Fruit fly (Drosophila melanogaster) whole organism, embryonic: ENCODE measurements around the gene CG4004.

Experiments
- Aef1 ChIP-seq: fragments of 200-800 bp; sonication (Bioruptor generic); IDR thresholded peaks from 3 replicates; pipeline ENCODE4 v1.3.6; 2022; ENCODE audit warnings: missing biosample characterization, missing genetic modification characterization
- Atf-2 ChIP-seq: fragments of 200-800 bp; sonication (Bioruptor generic); optimal IDR thresholded peaks from 2 replicates; lab custom pipeline; 2016; ENCODE audit warnings: missing biosample characterization, missing genetic modification characterization
- CG10147 ChIP-seq: fragments of 200-800 bp; sonication (Bioruptor generic); optimal IDR thresholded peaks from 2 replicates; lab custom pipeline; 2019; ENCODE audit warnings: missing biosample characterization, mild to moderate bottlenecking, missing genetic modification characterization, moderate library complexity
- CG11696 ChIP-seq: fragments of 200-800 bp; sonication (Bioruptor generic); IDR thresholded peaks from 2 replicates; pipeline ENCODE4 v1.3.6; 2022; ENCODE audit warnings: missing biosample characterization, missing genetic modification characterization
- CG11723 ChIP-seq: fragments of 200-800 bp; sonication (Bioruptor generic); optimal IDR thresholded peaks from 2 replicates; lab custom pipeline; 2017; ENCODE audit warnings: missing biosample characterization, mild to moderate bottlenecking, missing genetic modification characterization
- CG12769 ChIP-seq: fragments of 200-800 bp; sonication (Bioruptor generic); optimal IDR thresholded peaks from 2 replicates; lab custom pipeline; 2019; ENCODE audit warnings: missing biosample characterization, mild to moderate bottlenecking, missing genetic modification characterization, moderate library complexity
- CG16779 ChIP-seq: fragments of 200-800 bp; sonication (Bioruptor generic); IDR thresholded peaks from 2 replicates; pipeline ENCODE4 v1.3.6; 2022; ENCODE audit warnings: missing biosample characterization, missing genetic modification characterization
- CG18262 ChIP-seq: fragments of 200-800 bp; optimal IDR thresholded peaks from 3 replicates; lab custom pipeline; 2019; ENCODE audit warnings: missing biosample characterization, mild to moderate bottlenecking, missing genetic modification characterization, moderate library complexity
- CG32767 ChIP-seq: fragments of 200-800 bp; sonication (Bioruptor generic); IDR thresholded peaks from 2 replicates; pipeline ENCODE4 v1.3.6; 2022; ENCODE audit warnings: missing biosample characterization, missing genetic modification characterization
- CG34224 ChIP-seq: fragments of 200-800 bp; sonication (Bioruptor generic); IDR thresholded peaks from 3 replicates; pipeline ENCODE4 v1.3.6; 2022; ENCODE audit warnings: missing biosample characterization, missing genetic modification characterization; ENCODE audit not compliant: partially characterized antibody
- CG4360 ChIP-seq: fragments of 200-800 bp; sonication (Bioruptor generic); IDR thresholded peaks from 2 replicates; pipeline ENCODE4 v1.3.6; 2022; ENCODE audit warnings: missing biosample characterization, missing genetic modification characterization
- CG7745 ChIP-seq: fragments of 200-800 bp; sonication (Bioruptor generic); optimal IDR thresholded peaks from 2 replicates; lab custom pipeline; 2018; ENCODE audit warnings: missing biosample characterization, mild to moderate bottlenecking, missing genetic modification characterization, moderate library complexity
- CG7839 ChIP-seq: fragments of 200-800 bp; sonication (Bioruptor generic); optimal IDR thresholded peaks from 3 replicates; lab custom pipeline; 2018; ENCODE audit warnings: missing biosample characterization, mild to moderate bottlenecking, missing genetic modification characterization, moderate library complexity
- CG8290 ChIP-seq, 3 experiments: fragments of 200-800 bp; sonication (Bioruptor generic); optimal IDR thresholded peaks; 2 replicates each; lab custom pipeline; 2016 to 2019; ENCODE audit warnings: missing biosample characterization in 3 of 3, missing genetic modification characterization in 3 of 3, mild to moderate bottlenecking in 2 of 3, moderate library complexity in 1 of 3
- CG9215 ChIP-seq: fragments of 200-800 bp; sonication (Bioruptor generic); IDR thresholded peaks from 2 replicates; pipeline ENCODE4 v1.3.6; 2022; ENCODE audit warnings: missing biosample characterization, missing genetic modification characterization
- CoRest ChIP-seq: fragments of 200-800 bp; sonication (Bioruptor generic); optimal IDR thresholded peaks from 3 replicates; lab custom pipeline; 2018; ENCODE audit warnings: missing biosample characterization, mild to moderate bottlenecking, missing genetic modification characterization, moderate library complexity
- D19A ChIP-seq: fragments of 200-800 bp; optimal IDR thresholded peaks from 3 replicates; lab custom pipeline; 2019; ENCODE audit warnings: missing biosample characterization, mild to moderate bottlenecking, missing genetic modification characterization, moderate library complexity
- Dbx ChIP-seq: fragments of 200-800 bp; sonication (Bioruptor generic); IDR thresholded peaks from 3 replicates; pipeline ENCODE4 v1.3.6; 2022; ENCODE audit warnings: missing biosample characterization, missing genetic modification characterization
- Dip2 ChIP-seq: fragments of 200-800 bp; sonication (Bioruptor generic); IDR thresholded peaks from 2 replicates; pipeline ENCODE4 v1.3.6; 2022; ENCODE audit warnings: missing biosample characterization, missing genetic modification characterization
- Dp ChIP-seq: fragments of 200-800 bp; sonication (Bioruptor generic); optimal IDR thresholded peaks from 2 replicates; lab custom pipeline; 2018; ENCODE audit warnings: missing biosample characterization, mild to moderate bottlenecking, missing genetic modification characterization, moderate library complexity
- GATAe ChIP-seq: fragments of 200-800 bp; sonication (Bioruptor generic); conservative IDR thresholded peaks from 2 replicates; pipeline ENCODE4 v1.3.6; 2022; ENCODE audit warnings: missing biosample characterization, missing genetic modification characterization
- MESR4 ChIP-seq: fragments of 200-800 bp; sonication (Bioruptor generic); optimal IDR thresholded peaks from 2 replicates; lab custom pipeline; 2018; ENCODE audit warnings: missing biosample characterization, mild to moderate bottlenecking, missing genetic modification characterization, moderate library complexity
- Med ChIP-seq: fragments of 200-800 bp; sonication (Bioruptor generic); peaks from one replicate; lab custom pipeline; 2016; ENCODE audit warnings: missing biosample characterization, missing genetic modification characterization, mild to moderate bottlenecking, inconsistent platforms, moderate library complexity
- NC2α ChIP-seq: fragments of 200-800 bp; sonication (Bioruptor generic); optimal IDR thresholded peaks from 2 replicates; lab custom pipeline; 2016; ENCODE audit warnings: missing biosample characterization, missing genetic modification characterization
- Nf-YC ChIP-seq: fragments of 200-800 bp; optimal IDR thresholded peaks from 3 replicates; lab custom pipeline; 2019; ENCODE audit warnings: missing biosample characterization, mild to moderate bottlenecking, missing genetic modification characterization, moderate library complexity
- Six4 ChIP-seq: fragments of 200-800 bp; sonication (Bioruptor generic); optimal IDR thresholded peaks from 2 replicates; lab custom pipeline; 2016; ENCODE audit warnings: missing biosample characterization, missing genetic modification characterization
- Sry-δ ChIP-seq: fragments of 200-800 bp; sonication (Bioruptor generic); optimal IDR thresholded peaks from 2 replicates; lab custom pipeline; 2016; ENCODE audit warnings: missing biosample characterization, missing genetic modification characterization
- Tbp ChIP-seq: fragments of >200 bp; optimal IDR thresholded peaks from 2 replicates; lab custom pipeline; 2018; ENCODE audit warnings: missing biosample characterization, missing genetic modification characterization
- corto ChIP-seq: fragments of 200-800 bp; sonication (Bioruptor generic); optimal IDR thresholded peaks from 2 replicates; lab custom pipeline; 2016; ENCODE audit warnings: missing biosample characterization, mild to moderate bottlenecking, missing genetic modification characterization, moderate library complexity
- crc ChIP-seq: fragments of 200-800 bp; sonication (Bioruptor generic); optimal IDR thresholded peaks from 2 replicates; lab custom pipeline; 2016; ENCODE audit warnings: missing biosample characterization, missing genetic modification characterization
- dpn ChIP-seq, 2 experiments: fragments of 200-800 bp; sonication (Bioruptor generic); optimal IDR thresholded peaks; 3 replicates each; lab custom pipeline; 2016; ENCODE audit warnings: missing biosample characterization in 2 of 2, missing genetic modification characterization in 2 of 2
- eve ChIP-seq, 2 experiments: fragments of >200 bp; optimal IDR thresholded peaks; 2 replicates each; lab custom pipeline; 2017; ENCODE audit warnings: missing biosample characterization in 2 of 2, missing genetic modification characterization in 2 of 2
- gcm ChIP-seq: fragments of 200-800 bp; sonication (Bioruptor generic); optimal IDR thresholded peaks from 2 replicates; lab custom pipeline; 2019; ENCODE audit warnings: missing biosample characterization, mild to moderate bottlenecking, missing genetic modification characterization, moderate library complexity
- gem ChIP-seq: fragments of 200-800 bp; sonication (Bioruptor generic); optimal IDR thresholded peaks from 2 replicates; lab custom pipeline; 2019; ENCODE audit warnings: missing biosample characterization, mild to moderate bottlenecking, missing genetic modification characterization, moderate library complexity
- gfzf ChIP-seq: fragments of 200-800 bp; sonication (Bioruptor generic); optimal IDR thresholded peaks from 2 replicates; lab custom pipeline; 2016; ENCODE audit warnings: missing biosample characterization, mild to moderate bottlenecking, missing genetic modification characterization, moderate library complexity
- grau ChIP-seq: fragments of 200-800 bp; optimal IDR thresholded peaks from 3 replicates; lab custom pipeline; 2019; ENCODE audit warnings: missing biosample characterization, mild to moderate bottlenecking, missing genetic modification characterization, moderate library complexity
- gsb ChIP-seq: fragments of 200-800 bp; sonication (Bioruptor generic); IDR thresholded peaks from 2 replicates; pipeline ENCODE4 v1.3.6; 2022; ENCODE audit warnings: missing biosample characterization, missing genetic modification characterization
- gsb-n ChIP-seq: fragments of 200-800 bp; sonication (Bioruptor generic); optimal IDR thresholded peaks from 3 replicates; lab custom pipeline; 2018; ENCODE audit warnings: missing biosample characterization, mild to moderate bottlenecking, missing genetic modification characterization
- gt ChIP-seq: fragments of 200-800 bp; sonication (Bioruptor generic); IDR thresholded peaks from 2 replicates; pipeline ENCODE4 v1.3.6; 2022; ENCODE audit warnings: missing biosample characterization, missing genetic modification characterization
- h ChIP-seq: fragments of >200 bp; optimal IDR thresholded peaks from 2 replicates; lab custom pipeline; 2017
- insv ChIP-seq, 2 experiments: fragments of 200-800 bp; sonication (Bioruptor generic); optimal IDR thresholded peaks; 3 replicates each; lab custom pipeline; 2016 to 2018; ENCODE audit warnings: missing biosample characterization in 2 of 2, missing genetic modification characterization in 2 of 2
- inv ChIP-seq: fragments of 200-800 bp; sonication (Bioruptor generic); IDR thresholded peaks from 2 replicates; pipeline ENCODE4 v1.3.6; 2022; ENCODE audit warnings: missing biosample characterization, missing genetic modification characterization; ENCODE audit not compliant: partially characterized antibody
- kay ChIP-seq: fragments of 200-800 bp; sonication (Bioruptor generic); optimal IDR thresholded peaks from 2 replicates; lab custom pipeline; 2016; ENCODE audit warnings: missing biosample characterization, missing genetic modification characterization
- klu ChIP-seq: fragments of 200-800 bp; sonication (Bioruptor generic); IDR thresholded peaks from 2 replicates; pipeline ENCODE4 v1.3.6; 2022; ENCODE audit warnings: missing biosample characterization, missing genetic modification characterization
- mam ChIP-seq: fragments of 200-800 bp; sonication (Bioruptor generic); optimal IDR thresholded peaks from 3 replicates; lab custom pipeline; 2016; ENCODE audit warnings: missing biosample characterization, missing genetic modification characterization
- prd ChIP-seq, 3 experiments: fragments of >200 bp in 2 of 3; fragments of 200-800 bp in 1 of 3; sonication (Bioruptor generic) in 1 of 3; optimal IDR thresholded peaks in 2 of 3; IDR thresholded peaks in 1 of 3; 2 replicates in 2 of 3; 3 replicates in 1 of 3; pipeline versions ENCODE4 v1.3.6 to Lab custom; 2017 to 2022; ENCODE audit warnings: missing biosample characterization in 1 of 3, missing genetic modification characterization in 1 of 3
- psq ChIP-seq: fragments of 200-800 bp; sonication (Bioruptor generic); optimal IDR thresholded peaks from 2 replicates; lab custom pipeline; 2017; ENCODE audit warnings: missing biosample characterization, missing genetic modification characterization
- run ChIP-seq: fragments of 200-800 bp; sonication (Bioruptor generic); optimal IDR thresholded peaks from 3 replicates; lab custom pipeline; 2018; ENCODE audit warnings: missing biosample characterization, mild to moderate bottlenecking, missing genetic modification characterization
- sens ChIP-seq: fragments of 200-800 bp; sonication (Bioruptor generic); peaks from one replicate; lab custom pipeline; 2016; ENCODE audit warnings: missing biosample characterization, missing genetic modification characterization
- usp ChIP-seq: fragments of >200 bp; optimal IDR thresholded peaks from 2 replicates; lab custom pipeline; 2017; ENCODE audit warnings: missing biosample characterization, missing genetic modification characterization
- zen ChIP-seq: fragments of 200-800 bp; sonication (Bioruptor generic); optimal IDR thresholded peaks from 3 replicates; lab custom pipeline; 2018; ENCODE audit warnings: missing biosample characterization, mild to moderate bottlenecking, missing genetic modification characterization, moderate library complexity

CG4004 gene

DNA sequence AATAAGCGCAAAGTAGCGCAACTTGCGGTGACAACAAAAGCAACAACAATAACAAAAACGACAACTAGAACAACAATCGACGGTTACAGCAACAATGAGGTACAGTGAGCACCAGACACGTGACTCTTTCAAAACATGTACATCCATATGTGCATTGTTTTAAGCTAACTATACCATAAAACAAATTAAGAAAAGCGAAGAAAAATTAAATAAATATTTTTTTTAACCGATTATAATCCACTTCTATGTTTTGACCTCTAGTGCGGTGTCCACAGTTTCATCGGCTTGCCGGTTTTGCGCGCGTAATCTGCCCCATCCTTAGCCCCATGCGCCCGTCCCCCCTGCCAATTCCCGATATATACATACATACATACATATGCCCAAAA is 10.3 kb downstream of the CG4004 start (continued):
- TF ChIP-seq CG18262 (peak; percentile 84), Dp (GFP tag; lab: Kevin White, UChicago) (no peak), kay (GFP tag; lab: Kevin White, UChicago) (peak; percentile 60), h (no peak), gsb (GFP tag; lab: Robert Waterston, UW) (peak; percentile 92), insv (GFP tag; optimal IDR thresholded peaks at IDR 0.05; lab: Kevin White, UChicago) (peak in 1 of 2 experiments; percentile 2), gcm (GFP tag; lab: Kevin White, UChicago) (peak; percentile 74), NC2α (peak; percentile 62), D19A (tag; lab: Kevin White, UChicago) (peak; percentile 75), CoRest (tag; lab: Kevin White, UChicago) (peak; percentile 91), gfzf (GFP tag; lab: Kevin White, UChicago) (no peak), Atf-2 (GFP tag; lab: Kevin White, UChicago) (peak; percentile 76), mam (GFP tag; lab: Kevin White, UChicago) (peak; percentile 84), CG8290 (GFP tag; optimal IDR thresholded peaks at IDR 0.05; lab: Kevin White, UChicago) (peak; percentile 67), CG8290 (tag; optimal IDR thresholded peaks at IDR 0.05; lab: Kevin White, UChicago) (peak in 1 of 2 experiments; percentile 94), zen (tag; lab: Kevin White, UChicago) (peak; percentile 77), usp (GFP tag; lab: Kevin White, UChicago) (no peak), Tbp (no peak), CG12769 (peak; percentile 91), sens (GFP tag; lab: Kevin White, UChicago) (peak; percentile 93), grau (tag; lab: Kevin White, UChicago) (peak; percentile 99), gt (GFP tag; lab: Robert Waterston, UW) (peak; percentile 60; the same call in 1 of the 2 replicates), CG10147 (GFP tag; lab: Kevin White, UChicago) (peak; percentile 92), CG4360 (peak; percentile 78), CG11723 (GFP tag; lab: Kevin White, UChicago) (peak; percentile 74), Sry-δ (GFP tag; lab: Kevin White, UChicago) (peak; percentile 36), eve (GFP tag; optimal IDR thresholded peaks at IDR 0.05; lab: Kevin White, UChicago) (peak in 1 of 2 experiments; percentile 91), gsb-n (tag; lab: Kevin White, UChicago) (peak; percentile 53), Six4 (GFP tag; lab: Kevin White, UChicago) (peak; percentile 77), crc (GFP tag; lab: Kevin White, UChicago) (peak; percentile 54), Nf-YC (tag; lab: Kevin White, UChicago) (peak; percentile 34), run (tag; lab: Kevin White, UChicago) (peak; percentile 79), gem (tag; lab: Kevin White, UChicago) (peak; percentile 95), CG32767 (GFP tag; lab: Robert Waterston, UW) (peak; percentile 94), Dbx (GFP tag; lab: Robert Waterston, UW) (peak; percentile 97), psq (no peak), GATAe (GFP tag; lab: Robert Waterston, UW) (peak; percentile 85), Med (peak; percentile 99), CG9215 (GFP tag; lab: Robert Waterston, UW) (peak; percentile 95), corto (peak; percentile 95), inv (GFP tag; lab: Robert Waterston, UW) (no peak), Dip2 (GFP tag; lab: Robert Waterston, UW) (peak; percentile 57; the same call in 1 of the 2 replicates), CG7745 (tag; lab: Kevin White, UChicago) (no peak), CG16779 (GFP tag; lab: Robert Waterston, UW) (peak; percentile 96), MESR4 (no peak), prd (optimal IDR thresholded peaks at IDR 0.05; lab: Kevin White, UChicago) (no peak), prd (GFP tag; IDR thresholded peaks at IDR 0.05; lab: Robert Waterston, UW) (peak; percentile 97), CG7839 (tag; lab: Kevin White, UChicago) (peak; percentile 95), dpn (GFP tag; optimal IDR thresholded peaks at IDR 0.05; lab: Kevin White, UChicago) (peak; percentile 80 to 92), CG11696 (GFP tag; lab: Robert Waterston, UW) (peak; percentile 78), Aef1 (GFP tag; lab: Robert Waterston, UW) (peak; percentile 98), CG34224 (GFP tag; lab: Robert Waterston, UW) (no peak), klu (peak; percentile 91)
